Fruit fly (Drosophila melanogaster): ENCODE data around the gene CG6195.

DNA sequence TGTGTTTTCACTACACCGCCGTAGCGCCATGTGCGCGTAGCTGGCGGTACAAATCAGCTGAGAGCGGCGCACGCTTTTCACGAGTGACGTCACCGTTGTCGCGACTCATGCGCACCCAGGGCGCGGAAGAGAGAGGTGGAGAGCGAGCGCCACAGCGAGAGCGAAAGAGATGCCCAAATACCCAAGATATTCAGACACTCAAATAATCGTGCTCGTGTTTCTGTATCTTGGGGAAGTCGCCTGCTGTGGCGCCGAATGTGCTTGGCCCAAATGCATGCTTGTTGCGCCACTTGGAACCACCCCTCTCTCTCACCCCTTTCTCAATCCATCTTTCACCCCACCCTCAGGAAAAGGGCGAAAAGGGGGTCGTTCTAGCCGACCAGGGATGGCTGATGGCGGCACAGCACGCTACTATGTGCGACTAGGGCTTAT is 15.5 kb downstream of the CG6195 start, which contains the start of gene CG6231:
- TF ChIP-seq psq (optimal IDR thresholded peaks at IDR 0.05) = no peak
- TF ChIP-seq pan (optimal IDR thresholded peaks at IDR 0.05) = no peak
- no peak for TF ChIP-seq EcR (GFP tag; optimal IDR thresholded peaks at IDR 0.05)

Data from whole organism.